Worm (Caenorhabditis elegans) whole organism, late embryonic: Measurements from ENCODE around the gene Y102A5C.27.

ENCODE experiments used
- C38D4.7 ChIP-seq: fragments of 200-800 bp; sonication (Bioruptor generic); optimal IDR thresholded peaks from 2 replicates; lab custom pipeline; 2018; ENCODE audit warnings: mild to moderate bottlenecking, missing genetic modification characterization, moderate library complexity, missing compliant biosample characterization
- F13H6.1 ChIP-seq: sonication (generic microtip); optimal IDR thresholded peaks from 2 replicates; lab custom pipeline; 2016; ENCODE audit warnings: missing genetic modification characterization, missing compliant biosample characterization
- T23F11.4 ChIP-seq: fragments of 200-800 bp; sonication (Bioruptor generic); optimal IDR thresholded peaks from 2 replicates; lab custom pipeline; 2018; ENCODE audit warnings: mild to moderate bottlenecking, missing genetic modification characterization, missing compliant biosample characterization
- ahr-1 ChIP-seq: sonication (generic microtip); optimal IDR thresholded peaks from 2 replicates; lab custom pipeline; 2016; ENCODE audit warnings: missing genetic modification characterization, missing compliant biosample characterization
- ama-1 ChIP-seq: fragments of 150-350 bp; optimal IDR thresholded peaks from 2 replicates; lab custom pipeline; 2014
- ceh-18 ChIP-seq: sonication (generic microtip); optimal IDR thresholded peaks from 2 replicates; lab custom pipeline; 2016; ENCODE audit warnings: missing genetic modification characterization, missing compliant biosample characterization
- ceh-19 ChIP-seq: fragments of 200-800 bp; sonication (Bioruptor generic); optimal IDR thresholded peaks from 2 replicates; lab custom pipeline; 2018; ENCODE audit warnings: mild to moderate bottlenecking, missing genetic modification characterization, missing compliant biosample characterization
- ceh-22 ChIP-seq: sonication (generic microtip); optimal IDR thresholded peaks from 2 replicates; lab custom pipeline; 2017; ENCODE audit warnings: missing biosample characterization, missing genetic modification characterization
- ceh-24 ChIP-seq: sonication (generic microtip); optimal IDR thresholded peaks from 2 replicates; lab custom pipeline; 2016; ENCODE audit warnings: mild to moderate bottlenecking, missing genetic modification characterization, missing compliant biosample characterization
- ceh-31 ChIP-seq: sonication (generic microtip); optimal IDR thresholded peaks from 2 replicates; lab custom pipeline; 2016; ENCODE audit warnings: missing genetic modification characterization, missing compliant biosample characterization
- ceh-34 ChIP-seq: sonication (generic microtip); optimal IDR thresholded peaks from 2 replicates; lab custom pipeline; 2016; ENCODE audit warnings: mild to moderate bottlenecking, missing genetic modification characterization, missing compliant biosample characterization
- ceh-45 ChIP-seq: fragments of 200-800 bp; sonication (Bioruptor generic); IDR thresholded peaks from 2 replicates; pipeline ENCODE4 v1.3.6; 2022; ENCODE audit warnings: missing genetic modification reagents, missing genetic modification characterization, missing compliant biosample characterization
- ceh-48 ChIP-seq: sonication (generic microtip); optimal IDR thresholded peaks from 2 replicates; lab custom pipeline; 2016; ENCODE audit warnings: missing genetic modification characterization, inconsistent platforms, missing compliant biosample characterization
- che-1 ChIP-seq: sonication (generic microtip); optimal IDR thresholded peaks from 2 replicates; lab custom pipeline; 2016; ENCODE audit warnings: mild to moderate bottlenecking, missing genetic modification characterization, missing compliant biosample characterization
- dve-1 ChIP-seq: sonication (generic microtip); optimal IDR thresholded peaks from 2 replicates; lab custom pipeline; 2017; ENCODE audit warnings: antibody characterized with exemption, mild to moderate bottlenecking, missing genetic modification characterization, missing compliant biosample characterization
- elt-2 ChIP-seq: sonication (generic microtip); optimal IDR thresholded peaks from 2 replicates; lab custom pipeline; 2016; ENCODE audit warnings: missing genetic modification reagents, missing genetic modification characterization, missing compliant biosample characterization
- elt-4 ChIP-seq: sonication (generic microtip); optimal IDR thresholded peaks from 2 replicates; lab custom pipeline; 2016; ENCODE audit warnings: missing genetic modification characterization, missing compliant biosample characterization
- ets-4 ChIP-seq: sonication (generic microtip); optimal IDR thresholded peaks from 2 replicates; lab custom pipeline; 2016; ENCODE audit warnings: missing genetic modification characterization, missing compliant biosample characterization
- fax-1 ChIP-seq: sonication (generic microtip); optimal IDR thresholded peaks from 2 replicates; lab custom pipeline; 2016; ENCODE audit warnings: missing genotype, missing genetic modification characterization, missing compliant biosample characterization
- fkh-10 ChIP-seq: fragments of 150-350 bp; optimal IDR thresholded peaks from 2 replicates; lab custom pipeline; 2014; ENCODE audit warnings: missing biosample characterization, missing genetic modification reagents, missing genetic modification characterization
- fkh-6 ChIP-seq: sonication (generic microtip); optimal IDR thresholded peaks from 2 replicates; lab custom pipeline; 2016; ENCODE audit warnings: missing genetic modification characterization, missing compliant biosample characterization
- hlh-13 ChIP-seq: fragments of 200-800 bp; sonication (Bioruptor generic); optimal IDR thresholded peaks from 2 replicates; lab custom pipeline; 2018; ENCODE audit warnings: mild to moderate bottlenecking, missing genetic modification characterization, missing compliant biosample characterization
- hlh-15 ChIP-seq: sonication (generic microtip); optimal IDR thresholded peaks from 2 replicates; lab custom pipeline; 2016; ENCODE audit warnings: missing genetic modification characterization, missing compliant biosample characterization
- hlh-30 ChIP-seq: sonication (generic microtip); optimal IDR thresholded peaks from 2 replicates; lab custom pipeline; 2017; ENCODE audit warnings: antibody characterized with exemption, missing genetic modification characterization, missing compliant biosample characterization; ENCODE audit not compliant: insufficient read depth
- hlh-6 ChIP-seq: sonication (generic microtip); optimal IDR thresholded peaks from 2 replicates; lab custom pipeline; 2016; ENCODE audit warnings: missing genotype, missing genetic modification characterization, missing compliant biosample characterization
- hlh-8 ChIP-seq: sonication (generic microtip); optimal IDR thresholded peaks from 2 replicates; lab custom pipeline; 2016; ENCODE audit warnings: missing genotype, missing genetic modification characterization, missing compliant biosample characterization
- lim-6 ChIP-seq: sonication (generic microtip); optimal IDR thresholded peaks from 2 replicates; lab custom pipeline; 2016; ENCODE audit warnings: missing genetic modification characterization, missing compliant biosample characterization
- lin-11 ChIP-seq: fragments of 200-800 bp; sonication (Bioruptor generic); optimal IDR thresholded peaks from 2 replicates; lab custom pipeline; 2018; ENCODE audit warnings: mild to moderate bottlenecking, missing genetic modification characterization, missing compliant biosample characterization
- madf-2 ChIP-seq: sonication (generic microtip); optimal IDR thresholded peaks from 2 replicates; lab custom pipeline; 2017; ENCODE audit warnings: missing genetic modification characterization, missing compliant biosample characterization
- nfya-1 ChIP-seq: sonication (generic microtip); optimal IDR thresholded peaks from 2 replicates; lab custom pipeline; 2017; ENCODE audit warnings: missing genetic modification characterization, mild to moderate bottlenecking, missing compliant biosample characterization, antibody characterized with exemption, moderate library complexity
- odd-2 ChIP-seq: sonication (generic microtip); optimal IDR thresholded peaks from 2 replicates; lab custom pipeline; 2017; ENCODE audit warnings: antibody characterized with exemption, mild to moderate bottlenecking, missing genetic modification characterization, missing compliant biosample characterization
- pag-3 ChIP-seq: sonication (generic microtip); optimal IDR thresholded peaks from 2 replicates; lab custom pipeline; 2016; ENCODE audit warnings: missing compliant biosample characterization, missing genetic modification characterization, borderline replicate concordance
- pat-9 ChIP-seq: fragments of 200-800 bp; sonication (Bioruptor generic); optimal IDR thresholded peaks from 2 replicates; lab custom pipeline; 2018; ENCODE audit warnings: mild to moderate bottlenecking, missing genetic modification characterization, moderate library complexity, missing compliant biosample characterization
- pax-1 ChIP-seq: fragments of 150-350 bp; optimal IDR thresholded peaks from 2 replicates; lab custom pipeline; 2014; ENCODE audit warnings: missing biosample characterization, missing genetic modification characterization
- pha-4 ChIP-seq: fragments of 150-350 bp; optimal IDR thresholded peaks from 2 replicates; lab custom pipeline; 2018; ENCODE audit warnings: missing biosample characterization, missing genetic modification reagents, missing genetic modification characterization
- pros-1 ChIP-seq: fragments of 150-350 bp; optimal IDR thresholded peaks from 2 replicates; lab custom pipeline; 2014; ENCODE audit warnings: missing biosample characterization, missing genetic modification reagents, missing genetic modification characterization
- ref-2 ChIP-seq: sonication (generic microtip); optimal IDR thresholded peaks from 2 replicates; lab custom pipeline; 2016; ENCODE audit warnings: missing genetic modification characterization, missing compliant biosample characterization
- rnt-1 ChIP-seq: sonication (generic microtip); optimal IDR thresholded peaks from 2 replicates; lab custom pipeline; 2016; ENCODE audit warnings: missing genetic modification characterization, missing compliant biosample characterization
- sdc-2 ChIP-seq: sonication (generic microtip); optimal IDR thresholded peaks from 2 replicates; lab custom pipeline; 2016; ENCODE audit warnings: missing genotype, missing genetic modification characterization, missing compliant biosample characterization
- sox-2 ChIP-seq: fragments of 200-800 bp; sonication (Bioruptor generic); IDR thresholded peaks from 2 replicates; pipeline ENCODE4 v1.3.6; 2022; ENCODE audit warnings: missing genetic modification reagents, missing genetic modification characterization, missing compliant biosample characterization
- tbx-7 ChIP-seq: sonication (generic microtip); optimal IDR thresholded peaks from 2 replicates; lab custom pipeline; 2016; ENCODE audit warnings: missing genotype, missing genetic modification characterization, missing compliant biosample characterization
- unc-3 ChIP-seq, 2 experiments: fragments of 200-800 bp in 1 of 2; sonication (Bioruptor generic) in 1 of 2; sonication (generic microtip) in 1 of 2; conservative IDR thresholded peaks in 1 of 2; optimal IDR thresholded peaks in 1 of 2; 2 replicates each; pipeline versions ENCODE4 v1.3.6 to Lab custom; 2016 to 2022; ENCODE audit warnings: missing compliant biosample characterization in 2 of 2, missing genetic modification characterization in 2 of 2, missing genetic modification reagents in 1 of 2
- unc-42 ChIP-seq: sonication (generic microtip); optimal IDR thresholded peaks from 2 replicates; lab custom pipeline; 2016; ENCODE audit warnings: missing genotype, missing genetic modification characterization, missing compliant biosample characterization
- unc-55 ChIP-seq: sonication (generic microtip); optimal IDR thresholded peaks from 2 replicates; lab custom pipeline; 2017; ENCODE audit warnings: missing biosample characterization, missing genetic modification reagents, missing genetic modification characterization
- unc-86 ChIP-seq: sonication (generic microtip); optimal IDR thresholded peaks from 2 replicates; lab custom pipeline; 2016; ENCODE audit warnings: missing genetic modification characterization, missing compliant biosample characterization
- zip-5 ChIP-seq: sonication (generic microtip); optimal IDR thresholded peaks from 2 replicates; lab custom pipeline; 2016; ENCODE audit warnings: missing genetic modification characterization, missing compliant biosample characterization
- ztf-16 ChIP-seq: sonication (generic microtip); optimal IDR thresholded peaks from 2 replicates; lab custom pipeline; 2017; ENCODE audit warnings: missing genetic modification characterization, missing compliant biosample characterization

Gene Y102A5C.27

DNA sequence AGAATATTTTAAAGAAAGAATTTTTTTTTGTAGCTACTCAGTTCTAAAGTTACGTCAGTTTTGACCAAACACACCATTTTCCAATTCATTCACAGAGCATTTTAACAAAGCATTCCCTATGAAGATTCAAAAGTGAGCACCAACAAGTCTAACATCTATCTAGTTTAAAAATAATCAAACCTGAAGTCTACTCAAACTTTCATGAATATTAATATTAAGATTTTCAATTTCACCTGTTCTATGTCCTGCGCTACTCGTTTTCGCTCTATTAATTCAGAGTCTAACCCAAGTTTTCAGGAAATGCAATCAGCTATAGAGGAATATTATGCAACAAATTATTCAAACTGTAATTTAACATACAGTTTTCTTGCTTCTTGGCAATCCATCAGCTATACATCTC is 16.4 kb downstream of the Y102A5C.27 start, which contains the start of gene srh-119:
srh-119 (plus strand) TSS at position 301 of the 400 bp plus-strand sequence.
- no peak for TF ChIP-seq lim-6 (tag; lab: Kevin White, UChicago)
- TF ChIP-seq ceh-18 (tag; lab: Kevin White, UChicago), result no peak
- TF ChIP-seq rnt-1, result no peak
- no peak for TF ChIP-seq fkh-6 (tag; lab: Kevin White, UChicago)
- no peak for TF ChIP-seq tbx-7 (tag; lab: Kevin White, UChicago)
- no peak for TF ChIP-seq ceh-19 (GFP tag; lab: Kevin White, UChicago)
- no peak for TF ChIP-seq C38D4.7 (GFP tag; lab: Kevin White, UChicago)
- TF ChIP-seq pros-1 (tag; lab: Kevin White, UChicago), result no peak
- TF ChIP-seq sdc-2, result no peak
- TF ChIP-seq zip-5, result no peak
- no peak for TF ChIP-seq ceh-34 (tag; lab: Kevin White, UChicago)
- TF ChIP-seq ceh-24 (tag; lab: Kevin White, UChicago), result no peak
- TF ChIP-seq ceh-48, result no peak
- no peak for TF ChIP-seq ceh-22 (tag; lab: Kevin White, UChicago)
- TF ChIP-seq madf-2, result no peak
- no peak for TF ChIP-seq lin-11 (tag; lab: Kevin White, UChicago)
- TF ChIP-seq pax-1 (tag; lab: Kevin White, UChicago), result no peak

DNA sequence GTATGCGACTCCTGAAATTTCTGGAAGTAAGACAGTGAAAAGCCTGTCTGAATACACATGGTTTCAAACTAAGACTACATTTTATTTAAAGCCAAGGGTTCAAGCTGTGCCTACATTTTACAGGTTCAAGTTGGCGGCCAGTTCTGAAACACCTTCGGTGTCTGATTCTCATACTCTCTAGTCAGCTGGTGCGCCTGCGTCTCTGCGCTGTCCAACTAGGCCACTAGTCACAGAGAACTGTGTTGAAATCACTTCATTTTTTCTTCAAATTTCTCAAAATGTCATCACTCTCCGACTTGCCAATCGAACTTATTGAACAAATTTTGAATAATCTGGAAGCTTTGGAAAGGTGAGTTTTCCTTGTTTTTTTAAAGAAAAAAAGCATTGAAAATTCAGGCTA is 21.9 kb downstream of the Y102A5C.27 start, which contains the start of gene fbxa-90:
fbxa-90 (plus strand) TSS at position 179 of the 400 bp plus-strand sequence.
- TF ChIP-seq lin-11 (tag; lab: Kevin White, UChicago), result no peak

DNA sequence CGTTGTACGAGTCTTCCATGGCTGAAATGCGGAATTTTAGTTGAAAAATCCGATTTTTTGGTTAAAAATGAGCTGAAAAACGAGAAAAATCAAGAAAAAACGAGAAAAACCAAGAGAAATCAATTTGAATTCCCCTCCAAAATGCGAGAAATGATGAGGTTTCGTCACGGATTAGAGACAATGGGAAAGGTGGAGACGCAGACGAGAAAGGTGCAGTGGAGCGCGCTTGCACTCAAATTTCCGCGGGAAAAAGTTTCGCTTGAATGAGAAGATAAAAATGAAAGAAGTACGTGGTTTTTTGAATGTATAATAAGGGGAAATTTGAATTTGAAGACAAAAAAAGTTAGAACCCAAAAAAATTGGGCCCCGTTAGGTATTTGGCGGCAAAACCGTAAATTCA is 22.9 kb downstream of the Y102A5C.27 start, which contains the start of gene efl-1:
efl-1 (minus strand) TSS at position 21 of the 400 bp plus-strand sequence.
- no peak for TF ChIP-seq ahr-1 (tag; lab: Kevin White, UChicago)
- no peak; the same call in 1 of the 2 replicates for TF ChIP-seq sox-2
- peak; percentile 58 for TF ChIP-seq ceh-31 (tag; lab: Kevin White, UChicago)
- no peak for TF ChIP-seq fax-1 (tag; lab: Kevin White, UChicago)
- peak; percentile 17 for TF ChIP-seq ets-4 (tag; lab: Kevin White, UChicago)
- TF ChIP-seq ref-2 (tag; lab: Kevin White, UChicago), result peak; percentile 66
- no peak for TF ChIP-seq ceh-45 (GFP tag; lab: Robert Waterston, UW)
- TF ChIP-seq hlh-6, result no peak
- TF ChIP-seq nfya-1 (tag; lab: Kevin White, UChicago), result peak; percentile 86
- no peak for TF ChIP-seq ama-1 (lab: Kevin White, UChicago)
- TF ChIP-seq F13H6.1, result no peak
- no peak for TF ChIP-seq hlh-13
- TF ChIP-seq hlh-30, result peak; percentile 8
- no peak for TF ChIP-seq hlh-8 (tag; lab: Kevin White, UChicago)
- TF ChIP-seq elt-2 (tag; lab: Kevin White, UChicago), result peak; percentile 61
- no peak for TF ChIP-seq pat-9 (tag; lab: Kevin White, UChicago)
- no peak for TF ChIP-seq pha-4 (tag; lab: Kevin White, UChicago)
- no peak for TF ChIP-seq unc-3 (GFP tag; conservative IDR thresholded peaks at IDR 0.05; lab: Robert Waterston, UW)
- TF ChIP-seq unc-3 (tag; optimal IDR thresholded peaks at IDR 0.05; lab: Kevin White, UChicago), result no peak
- TF ChIP-seq odd-2 (tag; lab: Kevin White, UChicago), result no peak
- peak; percentile 98 for TF ChIP-seq unc-42 (tag; lab: Kevin White, UChicago)
- TF ChIP-seq elt-4 (tag; lab: Kevin White, UChicago), result no peak
- peak; percentile 88 for TF ChIP-seq unc-55 (GFP tag; lab: Kevin White, UChicago)
- no peak for TF ChIP-seq ztf-16
- TF ChIP-seq rnt-1, result peak; percentile 78
- TF ChIP-seq fkh-6 (tag; lab: Kevin White, UChicago), result no peak
- TF ChIP-seq lim-6 (tag; lab: Kevin White, UChicago), result no peak
- no peak for TF ChIP-seq ceh-24 (tag; lab: Kevin White, UChicago)
- TF ChIP-seq pag-3 (tag; lab: Kevin White, UChicago), result no peak
- TF ChIP-seq pax-1 (tag; lab: Kevin White, UChicago), result peak; percentile 94
- TF ChIP-seq ceh-22 (tag; lab: Kevin White, UChicago), result no peak
- TF ChIP-seq fkh-10 (GFP tag; lab: Kevin White, UChicago), result no peak
- TF ChIP-seq pros-1 (tag; lab: Kevin White, UChicago), result peak; percentile 58
- peak; percentile 57 for TF ChIP-seq dve-1 (tag; lab: Kevin White, UChicago)
- no peak for TF ChIP-seq unc-86 (tag; lab: Kevin White, UChicago)
- no peak for TF ChIP-seq hlh-15 (tag; lab: Kevin White, UChicago)
- TF ChIP-seq ceh-18 (tag; lab: Kevin White, UChicago), result peak; percentile 70
- no peak for TF ChIP-seq lin-11 (tag; lab: Kevin White, UChicago)
- no peak for TF ChIP-seq che-1 (tag; lab: Kevin White, UChicago)
- TF ChIP-seq sdc-2, result no peak
- TF ChIP-seq T23F11.4 (GFP tag; lab: Kevin White, UChicago), result no peak
- no peak for TF ChIP-seq zip-5
